Worm (Caenorhabditis elegans): ENCODE data around the gene eat-3.

Gene eat-3

DNA sequence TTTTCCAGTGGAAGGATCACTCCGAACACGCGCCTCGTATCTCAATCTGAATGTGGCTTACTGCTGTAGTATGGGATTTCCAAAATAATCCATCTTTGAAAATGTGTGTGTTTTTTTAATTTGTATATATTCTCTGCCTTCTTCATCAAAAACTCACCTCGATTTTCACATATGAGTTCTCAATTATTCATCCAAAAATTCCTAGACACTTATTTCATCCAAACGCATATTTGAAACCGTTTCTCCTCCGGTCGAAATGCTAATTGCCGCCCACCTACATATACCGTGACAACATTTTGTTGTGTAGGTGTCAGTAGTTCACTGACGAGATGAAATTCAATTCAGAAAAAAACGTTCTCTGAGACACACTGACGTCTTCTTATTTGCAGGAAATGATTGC, 22.8 kb downstream of the eat-3 start:
- TF ChIP-seq W03F9.2 (tag; optimal IDR thresholded peaks at IDR 0.05) (no peak), dao-5 (tag; optimal IDR thresholded peaks at IDR 0.05) (no peak), him-1 (tag; optimal IDR thresholded peaks at IDR 0.05) (no peak)

DNA sequence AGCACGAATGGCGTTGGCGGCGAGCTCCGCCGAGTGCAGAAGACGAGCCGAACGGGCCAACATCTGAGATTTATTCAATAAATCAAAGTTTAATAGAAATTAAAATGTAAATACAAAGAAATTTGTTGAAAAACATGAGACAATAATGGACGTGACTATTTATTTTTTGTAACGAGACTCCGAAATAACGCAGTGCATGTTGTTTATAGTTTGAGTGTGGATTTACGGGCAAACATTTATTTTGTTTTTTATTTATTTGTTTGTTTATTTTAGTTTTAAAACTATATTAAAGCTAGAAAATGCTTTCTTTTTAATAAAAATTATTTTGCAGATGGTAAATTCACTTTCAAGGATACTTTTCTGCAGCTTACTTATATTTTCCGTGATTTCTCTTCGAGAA, 28.0 kb downstream of the eat-3 start, which contains the start of the genes sdhb-1 and cup-15:
Gene sdhb-1, minus strand, starts transcription at position 63 of the 400 bp plus-strand sequence.
Gene cup-15, plus strand, starts transcription at position 332 of the 400 bp plus-strand sequence.
- TF ChIP-seq W03F9.2 (tag; optimal IDR thresholded peaks at IDR 0.05) = no peak
- no peak for TF ChIP-seq him-1 (tag; optimal IDR thresholded peaks at IDR 0.05)
- no peak for TF ChIP-seq dao-5 (tag; optimal IDR thresholded peaks at IDR 0.05)

DNA sequence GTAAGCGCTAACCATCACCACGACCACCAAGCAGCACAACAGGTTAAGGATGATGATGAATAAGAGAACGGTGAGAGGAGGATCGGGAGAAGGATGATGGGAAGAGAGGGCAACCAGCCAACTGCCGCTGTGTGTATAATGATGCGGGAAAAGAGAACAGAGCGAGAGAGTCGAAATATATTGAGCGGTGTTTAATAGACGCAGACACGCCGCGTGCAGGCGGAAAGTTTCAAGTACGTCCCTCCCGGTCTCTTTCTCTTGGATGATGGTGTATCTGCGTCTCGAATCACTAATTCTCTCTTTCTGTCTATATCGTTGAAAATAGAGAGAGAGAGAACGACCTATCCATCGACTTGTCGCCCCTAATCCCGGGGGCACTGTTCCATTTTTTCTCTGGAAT, 32.0 kb downstream of the eat-3 start:
- no peak for TF ChIP-seq dao-5 (tag; optimal IDR thresholded peaks at IDR 0.05)
- no peak for TF ChIP-seq W03F9.2 (tag; optimal IDR thresholded peaks at IDR 0.05)
- no peak for TF ChIP-seq him-1 (tag; optimal IDR thresholded peaks at IDR 0.05)

DNA sequence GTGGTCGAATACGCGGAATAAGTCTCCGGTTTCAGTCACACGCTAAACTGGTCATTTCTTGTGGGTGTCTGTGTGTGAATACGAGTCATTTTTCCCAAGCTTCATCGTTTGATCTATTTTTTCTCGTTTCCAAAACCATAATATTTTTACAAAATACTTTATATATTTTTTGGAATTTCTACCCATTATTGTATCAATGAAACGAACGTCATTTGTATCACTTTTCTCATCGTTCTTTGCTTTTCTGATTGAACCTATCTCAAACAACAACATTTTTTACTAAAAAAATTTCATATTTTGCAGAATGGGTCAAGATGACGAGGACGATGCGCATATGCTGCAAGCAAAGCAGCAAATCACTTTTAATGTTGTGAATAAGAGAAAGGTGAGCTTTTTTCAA, 33.6 kb downstream of the eat-3 start, which contains the start of gene mel-11:
Gene mel-11, plus strand, starts transcription at position 301 of the 400 bp plus-strand sequence.
- no peak for TF ChIP-seq W03F9.2 (tag; optimal IDR thresholded peaks at IDR 0.05)
- TF ChIP-seq him-1 (tag; optimal IDR thresholded peaks at IDR 0.05) = no peak
- no peak for TF ChIP-seq dao-5 (tag; optimal IDR thresholded peaks at IDR 0.05)

DNA sequence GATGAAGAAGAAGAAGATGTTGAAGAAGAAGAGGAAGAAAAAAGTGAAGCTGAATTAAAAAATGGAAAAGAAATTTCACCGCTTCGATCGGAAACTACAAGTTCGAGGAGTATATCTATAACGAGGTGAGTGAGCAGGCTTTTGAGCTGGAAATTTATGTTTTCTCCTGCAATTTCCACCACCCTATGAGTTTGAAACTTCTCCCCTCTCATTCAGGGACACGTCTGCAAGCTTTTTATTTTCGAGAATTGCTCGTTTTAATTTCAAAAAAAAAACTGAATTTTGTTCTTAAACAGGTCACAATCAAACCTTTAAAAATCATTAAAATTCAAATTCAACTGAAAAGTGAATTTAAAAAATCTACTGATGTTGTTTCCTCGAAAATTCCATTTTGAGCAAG, 37.6 kb downstream of the eat-3 start:
- TF ChIP-seq W03F9.2 (tag; optimal IDR thresholded peaks at IDR 0.05) = no peak
- no peak for TF ChIP-seq dao-5 (tag; optimal IDR thresholded peaks at IDR 0.05)
- no peak for TF ChIP-seq him-1 (tag; optimal IDR thresholded peaks at IDR 0.05)

DNA sequence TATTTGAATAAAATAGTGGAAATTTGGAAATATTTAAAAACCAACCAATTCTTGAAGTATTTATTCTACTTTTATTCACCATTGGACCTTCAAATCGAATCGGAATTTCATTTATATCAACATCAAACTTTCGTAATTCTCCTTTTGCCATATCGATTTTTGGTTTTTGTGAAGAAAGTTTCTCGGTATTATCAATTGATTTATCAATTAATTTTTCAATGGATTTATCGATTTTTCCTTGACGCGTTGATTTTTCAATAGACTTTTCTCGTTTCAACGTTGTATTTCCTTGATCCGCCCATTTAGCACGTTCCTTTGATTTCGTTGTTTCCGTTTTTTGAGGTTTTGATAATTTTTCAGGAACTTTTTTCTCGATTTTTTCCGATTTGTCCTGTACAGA, 44.7 kb downstream of the eat-3 start:
- TF ChIP-seq W03F9.2 (tag; optimal IDR thresholded peaks at IDR 0.05) = no peak
- TF ChIP-seq him-1 (tag; optimal IDR thresholded peaks at IDR 0.05) = no peak
- no peak for TF ChIP-seq dao-5 (tag; optimal IDR thresholded peaks at IDR 0.05)

DNA sequence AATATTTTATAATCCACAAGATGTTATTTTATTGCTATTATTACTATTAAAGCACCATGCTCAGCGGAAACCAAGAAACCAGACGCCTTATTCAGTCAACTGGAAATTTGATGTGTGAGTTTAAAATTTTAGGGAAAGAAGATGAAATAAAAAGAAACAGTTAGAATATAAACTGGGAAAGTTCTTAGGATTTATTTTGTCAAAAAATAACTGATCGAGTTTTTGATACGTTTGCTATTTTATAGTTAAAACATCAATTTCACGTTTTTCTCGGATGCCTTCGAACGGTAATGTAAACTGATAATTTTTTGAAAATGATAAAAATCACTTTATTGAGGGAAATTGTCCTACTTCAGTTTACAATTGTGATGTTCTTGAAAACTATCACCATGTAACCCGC, 47.7 kb downstream of the eat-3 start, which contains the start of gene C06C3.3:
Gene C06C3.3, minus strand, starts transcription at position 101 of the 400 bp plus-strand sequence.
- TF ChIP-seq him-1 (tag; optimal IDR thresholded peaks at IDR 0.05) (no peak), W03F9.2 (tag; optimal IDR thresholded peaks at IDR 0.05) (no peak), dao-5 (tag; optimal IDR thresholded peaks at IDR 0.05) (no peak)

DNA sequence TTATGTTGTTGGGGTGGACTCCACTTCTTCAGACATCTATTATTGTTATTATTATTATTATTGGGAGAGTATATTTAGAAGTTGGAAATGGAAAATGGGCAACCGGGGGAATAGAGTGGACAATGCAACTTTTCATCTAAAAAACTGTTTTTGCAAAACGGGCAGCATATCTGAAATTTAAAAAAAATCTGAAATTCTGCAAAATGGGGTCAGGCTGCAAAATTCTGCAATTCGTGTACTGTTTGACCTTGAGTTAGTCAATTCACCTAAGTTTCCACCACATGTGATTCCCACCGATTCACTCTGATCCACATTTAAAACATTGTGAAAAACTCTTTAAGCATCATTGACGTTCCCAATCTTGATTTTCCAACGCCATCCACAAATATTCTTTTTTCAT, 48.3 kb downstream of the eat-3 start, which contains the start of gene C06C3.4:
Gene C06C3.4, plus strand, starts transcription at position 301 of the 400 bp plus-strand sequence.
- TF ChIP-seq dao-5 (tag; optimal IDR thresholded peaks at IDR 0.05) = no peak
- TF ChIP-seq him-1 (tag; optimal IDR thresholded peaks at IDR 0.05) = no peak
- no peak for TF ChIP-seq W03F9.2 (tag; optimal IDR thresholded peaks at IDR 0.05)

DNA sequence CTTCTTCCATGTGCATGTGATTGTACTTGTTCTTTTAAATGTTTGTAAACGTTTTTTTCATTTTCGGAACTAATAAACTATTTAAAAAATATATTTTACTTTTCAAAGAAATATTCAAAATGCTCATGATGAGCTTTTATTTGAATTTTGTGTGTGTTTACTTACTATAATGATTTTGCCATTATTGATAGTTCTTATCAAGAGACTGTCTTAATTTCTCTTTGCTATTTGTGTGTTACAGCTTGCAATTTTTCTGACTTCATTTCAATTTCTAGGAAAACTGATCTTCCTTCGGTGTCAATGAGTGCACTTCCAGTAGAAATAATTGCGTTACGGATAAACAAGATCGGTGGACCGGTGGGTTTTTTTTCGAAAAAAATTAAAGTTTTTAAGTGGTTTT, 50.1 kb downstream of the eat-3 start, which contains the start of gene C06C3.12:
Gene C06C3.12, plus strand, starts transcription at position 301 of the 400 bp plus-strand sequence.
- no peak for TF ChIP-seq him-1 (tag; optimal IDR thresholded peaks at IDR 0.05)
- TF ChIP-seq dao-5 (tag; optimal IDR thresholded peaks at IDR 0.05) = no peak
- TF ChIP-seq W03F9.2 (tag; optimal IDR thresholded peaks at IDR 0.05) = no peak

DNA sequence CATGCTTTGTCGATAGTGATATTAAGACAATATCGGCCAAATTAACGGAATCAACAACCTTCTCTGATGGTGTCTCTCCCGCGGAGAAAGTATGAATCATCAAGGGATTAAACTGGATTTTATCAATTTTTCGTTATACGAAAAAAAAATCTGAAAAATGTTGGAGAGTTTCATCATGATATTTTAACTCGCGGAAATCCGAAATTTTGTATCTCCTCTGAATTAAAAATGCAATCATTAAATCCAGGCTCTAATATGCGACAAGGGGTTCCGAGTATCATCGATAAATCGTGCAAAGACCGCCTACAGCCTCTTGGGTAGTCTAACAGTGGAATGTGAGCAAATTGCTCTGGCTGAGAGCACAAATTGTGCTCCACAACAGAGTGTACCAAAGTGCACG, 52.5 kb downstream of the eat-3 start, which contains the start of gene C06C3.10:
Gene C06C3.10, minus strand, starts transcription at position 101 of the 400 bp plus-strand sequence.
- no peak for TF ChIP-seq him-1 (tag; optimal IDR thresholded peaks at IDR 0.05)
- TF ChIP-seq dao-5 (tag; optimal IDR thresholded peaks at IDR 0.05) = no peak
- no peak for TF ChIP-seq W03F9.2 (tag; optimal IDR thresholded peaks at IDR 0.05)

DNA sequence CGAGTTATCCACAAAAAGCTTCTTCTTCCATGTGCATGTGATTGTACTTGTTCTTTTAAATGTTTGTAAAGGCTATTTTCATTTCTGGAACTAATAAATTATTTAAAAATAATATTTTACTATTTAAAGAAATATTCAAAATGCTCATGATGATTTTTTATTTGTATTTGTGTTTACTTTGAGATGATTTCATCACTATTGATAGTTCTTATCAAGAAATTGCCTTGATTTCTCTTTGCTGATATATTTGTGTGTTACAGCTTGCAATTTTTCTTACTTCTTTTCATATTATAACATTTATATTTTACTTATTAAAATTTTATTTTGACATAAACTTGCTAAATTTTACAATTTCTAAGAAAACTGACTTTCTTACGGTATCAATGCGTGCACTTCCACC, 53.5 kb downstream of the eat-3 start:
- TF ChIP-seq him-1 (tag; optimal IDR thresholded peaks at IDR 0.05) (no peak), W03F9.2 (tag; optimal IDR thresholded peaks at IDR 0.05) (no peak), dao-5 (tag; optimal IDR thresholded peaks at IDR 0.05) (no peak)
